Fruit fly (Drosophila melanogaster) whole organism, embryonic: ENCODE measurements around the gene CG17270.

Source experiments
- Abd-B ChIP-seq: fragments of 200-800 bp; sonication (Bioruptor generic); optimal IDR thresholded peaks from 2 replicates; lab custom pipeline; 2018; ENCODE audit warnings: missing biosample characterization, mild to moderate bottlenecking, missing genetic modification characterization, moderate library complexity
- Aef1 ChIP-seq: fragments of 200-800 bp; sonication (Bioruptor generic); IDR thresholded peaks from 3 replicates; pipeline ENCODE4 v1.3.6; 2022; ENCODE audit warnings: missing biosample characterization, missing genetic modification characterization
- CG10543 ChIP-seq: fragments of 200-800 bp; sonication (Bioruptor generic); optimal IDR thresholded peaks from 3 replicates; lab custom pipeline; 2017; ENCODE audit warnings: missing biosample characterization, mild to moderate bottlenecking, missing genetic modification characterization, moderate library complexity
- CG14014 ChIP-seq: fragments of 200-800 bp; sonication (Bioruptor generic); IDR thresholded peaks from 2 replicates; pipeline ENCODE4 v1.3.6; 2022; ENCODE audit warnings: missing biosample characterization, missing genetic modification characterization
- CG14667 ChIP-seq: fragments of 200-800 bp; sonication (Bioruptor generic); IDR thresholded peaks from 2 replicates; pipeline ENCODE4 v1.3.6; 2022; ENCODE audit warnings: missing biosample characterization, missing genetic modification characterization
- CG16813 ChIP-seq: fragments of 200-800 bp; sonication (Bioruptor generic); IDR thresholded peaks from 3 replicates; pipeline ENCODE4 v1.3.6; 2022; ENCODE audit warnings: missing biosample characterization, missing genetic modification characterization; ENCODE audit not compliant: partially characterized antibody
- CG16815 ChIP-seq: fragments of 200-800 bp; sonication (Bioruptor generic); optimal IDR thresholded peaks from 3 replicates; lab custom pipeline; 2017; ENCODE audit warnings: missing biosample characterization, mild to moderate bottlenecking, missing genetic modification characterization
- CG17612 ChIP-seq: fragments of 200-800 bp; sonication (Bioruptor generic); IDR thresholded peaks from 2 replicates; pipeline ENCODE4 v1.3.6; 2022; ENCODE audit warnings: missing biosample characterization, missing genetic modification characterization
- CG17912 ChIP-seq: fragments of 200-800 bp; sonication (Bioruptor generic); optimal IDR thresholded peaks from 2 replicates; lab custom pipeline; 2018; ENCODE audit warnings: missing biosample characterization, mild to moderate bottlenecking, missing genetic modification characterization
- CG2202 ChIP-seq: fragments of 200-800 bp; sonication (Bioruptor generic); optimal IDR thresholded peaks from 2 replicates; lab custom pipeline; 2018; ENCODE audit warnings: missing biosample characterization, mild to moderate bottlenecking, missing genetic modification characterization
- CG30403 ChIP-seq: fragments of 200-800 bp; sonication (Bioruptor generic); optimal IDR thresholded peaks from 3 replicates; lab custom pipeline; 2016; ENCODE audit warnings: missing biosample characterization, missing genetic modification characterization
- CG31224 ChIP-seq: fragments of 200-800 bp; sonication (Bioruptor generic); IDR thresholded peaks from 2 replicates; pipeline ENCODE4 v1.3.6; 2022; ENCODE audit warnings: missing biosample characterization, missing genetic modification characterization
- CG4854 ChIP-seq: fragments of 200-800 bp; sonication (Bioruptor generic); optimal IDR thresholded peaks from 2 replicates; lab custom pipeline; 2016; ENCODE audit warnings: missing biosample characterization, missing genetic modification characterization, inconsistent platforms
- CG6254 ChIP-seq: fragments of 200-800 bp; sonication (Bioruptor generic); optimal IDR thresholded peaks from 3 replicates; lab custom pipeline; 2017; ENCODE audit warnings: mild to moderate bottlenecking, missing biosample characterization, missing genetic modification reagents, missing genetic modification characterization
- CG6272 ChIP-seq: fragments of 200-800 bp; sonication (Bioruptor generic); IDR thresholded peaks from 2 replicates; pipeline ENCODE4 v1.3.6; 2022; ENCODE audit warnings: missing biosample characterization, missing genetic modification characterization
- CG6791 ChIP-seq: fragments of 200-800 bp; sonication (Bioruptor generic); IDR thresholded peaks from 3 replicates; pipeline ENCODE4 v1.3.6; 2022; ENCODE audit warnings: missing biosample characterization, missing genetic modification characterization; ENCODE audit not compliant: partially characterized antibody
- CG9609 ChIP-seq: fragments of 200-800 bp; sonication (Bioruptor generic); optimal IDR thresholded peaks from 3 replicates; lab custom pipeline; 2016; ENCODE audit warnings: missing biosample characterization, missing genetic modification characterization
- CG9876 ChIP-seq: fragments of 200-800 bp; sonication (Bioruptor generic); optimal IDR thresholded peaks from 2 replicates; lab custom pipeline; 2016; ENCODE audit warnings: missing biosample characterization, missing genetic modification characterization
- E2f2 ChIP-seq: fragments of 200-800 bp; sonication (Bioruptor generic); IDR thresholded peaks from 2 replicates; pipeline ENCODE4 v1.3.6; 2022; ENCODE audit warnings: missing biosample characterization, missing genetic modification characterization
- Ets97D ChIP-seq: fragments of 200-800 bp; sonication (Bioruptor generic); optimal IDR thresholded peaks from 3 replicates; lab custom pipeline; 2016; ENCODE audit warnings: missing biosample characterization, missing genetic modification characterization
- HLH3B ChIP-seq: fragments of 200-800 bp; sonication (Bioruptor generic); IDR thresholded peaks from 2 replicates; pipeline ENCODE4 v1.3.6; 2022; ENCODE audit warnings: missing biosample characterization, missing genetic modification characterization
- Oaz ChIP-seq: fragments of 200-800 bp; sonication (Bioruptor generic); IDR thresholded peaks from 2 replicates; pipeline ENCODE4 v1.3.6; 2022; ENCODE audit warnings: missing biosample characterization, missing genetic modification characterization
- Opbp ChIP-seq: fragments of 200-800 bp; sonication (Bioruptor generic); IDR thresholded peaks from 3 replicates; pipeline ENCODE4 v1.3.6; 2022; ENCODE audit warnings: missing biosample characterization, missing genetic modification characterization; ENCODE audit not compliant: partially characterized antibody
- Spps ChIP-seq: fragments of 200-800 bp; sonication (Bioruptor generic); optimal IDR thresholded peaks from 2 replicates; lab custom pipeline; 2018; ENCODE audit warnings: missing biosample characterization, mild to moderate bottlenecking, missing genetic modification characterization
- Ssrp ChIP-seq: fragments of 200-800 bp; sonication (Bioruptor generic); optimal IDR thresholded peaks from 2 replicates; lab custom pipeline; 2018; ENCODE audit warnings: missing biosample characterization, mild to moderate bottlenecking, missing genetic modification characterization, moderate library complexity
- ab ChIP-seq: fragments of 200-800 bp; sonication (Bioruptor generic); optimal IDR thresholded peaks from 2 replicates; lab custom pipeline; 2016; ENCODE audit warnings: missing biosample characterization, missing genetic modification characterization
- bab2 ChIP-seq: fragments of 200-800 bp; sonication (Bioruptor generic); optimal IDR thresholded peaks from 2 replicates; lab custom pipeline; 2016; ENCODE audit warnings: missing biosample characterization, missing genetic modification characterization
- bigmax ChIP-seq: fragments of 200-800 bp; sonication (Bioruptor generic); optimal IDR thresholded peaks from 2 replicates; lab custom pipeline; 2018; ENCODE audit warnings: missing biosample characterization, mild to moderate bottlenecking, missing genetic modification characterization
- bowl ChIP-seq: fragments of 200-800 bp; sonication (Bioruptor generic); IDR thresholded peaks from 2 replicates; pipeline ENCODE4 v1.3.6; 2022; ENCODE audit warnings: missing biosample characterization, missing genetic modification characterization
- cg ChIP-seq: fragments of 200-800 bp; sonication (Bioruptor generic); optimal IDR thresholded peaks from 3 replicates; lab custom pipeline; 2019; ENCODE audit warnings: missing biosample characterization, mild to moderate bottlenecking, missing genetic modification characterization, moderate library complexity
- eve ChIP-seq, 2 experiments: fragments of >200 bp; optimal IDR thresholded peaks; 2 replicates each; lab custom pipeline; 2017; ENCODE audit warnings: missing biosample characterization in 2 of 2, missing genetic modification characterization in 2 of 2
- gfzf ChIP-seq: fragments of 200-800 bp; sonication (Bioruptor generic); optimal IDR thresholded peaks from 2 replicates; lab custom pipeline; 2016; ENCODE audit warnings: missing biosample characterization, mild to moderate bottlenecking, missing genetic modification characterization, moderate library complexity
- hb ChIP-seq: fragments of 200-800 bp; sonication (Bioruptor generic); IDR thresholded peaks from 3 replicates; pipeline ENCODE4 v1.3.6; 2022; ENCODE audit warnings: missing biosample characterization, missing genetic modification characterization; ENCODE audit not compliant: partially characterized antibody
- her ChIP-seq: fragments of 200-800 bp; sonication (Bioruptor generic); optimal IDR thresholded peaks from 2 replicates; lab custom pipeline; 2016; ENCODE audit warnings: missing biosample characterization, missing genetic modification characterization
- kay ChIP-seq: fragments of 200-800 bp; sonication (Bioruptor generic); optimal IDR thresholded peaks from 2 replicates; lab custom pipeline; 2016; ENCODE audit warnings: missing biosample characterization, missing genetic modification characterization
- kni ChIP-seq: fragments of 200-800 bp; sonication (Bioruptor generic); optimal IDR thresholded peaks from 3 replicates; lab custom pipeline; 2017; ENCODE audit warnings: mild to moderate bottlenecking, missing biosample characterization, missing genetic modification reagents, missing genetic modification characterization
- lbe ChIP-seq: fragments of 200-800 bp; sonication (Bioruptor generic); optimal IDR thresholded peaks from 2 replicates; lab custom pipeline; 2016; ENCODE audit warnings: missing biosample characterization, mild to moderate bottlenecking, missing genetic modification characterization
- lov ChIP-seq, 2 experiments: fragments of 200-800 bp in 1 of 2; fragments of >200 bp in 1 of 2; sonication (Bioruptor generic) in 1 of 2; IDR thresholded peaks in 1 of 2; optimal IDR thresholded peaks in 1 of 2; 2 replicates in 1 of 2; 3 replicates in 1 of 2; pipeline versions ENCODE4 v1.3.6 to Lab custom; 2017 to 2022; ENCODE audit warnings: missing biosample characterization in 1 of 2, missing genetic modification characterization in 1 of 2
- nerfin-1 ChIP-seq: fragments of 200-800 bp; sonication (Bioruptor generic); optimal IDR thresholded peaks from 3 replicates; lab custom pipeline; 2019; ENCODE audit warnings: missing biosample characterization, mild to moderate bottlenecking, missing genetic modification characterization, moderate library complexity
- nmo ChIP-seq: fragments of 200-800 bp; sonication (Bioruptor generic); optimal IDR thresholded peaks from 2 replicates; lab custom pipeline; 2018; ENCODE audit warnings: missing biosample characterization, mild to moderate bottlenecking, missing genetic modification characterization, moderate library complexity
- oc ChIP-seq: fragments of 200-800 bp; sonication (Bioruptor generic); optimal IDR thresholded peaks from 2 replicates; lab custom pipeline; 2018; ENCODE audit warnings: missing biosample characterization, mild to moderate bottlenecking, missing genetic modification characterization, moderate library complexity
- row ChIP-seq: fragments of 200-800 bp; sonication (Bioruptor generic); IDR thresholded peaks from 3 replicates; pipeline ENCODE4 v1.3.6; 2022; ENCODE audit warnings: missing biosample characterization, missing genetic modification characterization
- slp2 ChIP-seq: fragments of 200-800 bp; sonication (Bioruptor generic); optimal IDR thresholded peaks from 2 replicates; lab custom pipeline; 2016; ENCODE audit warnings: missing biosample characterization, missing genetic modification characterization
- sr ChIP-seq: fragments of 200-800 bp; sonication (Bioruptor generic); IDR thresholded peaks from 3 replicates; pipeline ENCODE4 v1.3.6; 2022; ENCODE audit warnings: missing biosample characterization, missing genetic modification characterization
- tll ChIP-seq, 2 experiments: fragments of 200-800 bp in 1 of 2; fragments of >200 bp in 1 of 2; sonication (Bioruptor generic) in 1 of 2; optimal IDR thresholded peaks; 2 replicates each; lab custom pipeline; 2017 to 2019; ENCODE audit warnings: missing biosample characterization in 2 of 2, missing genetic modification characterization in 2 of 2, mild to moderate bottlenecking in 1 of 2, moderate library complexity in 1 of 2
- ttk ChIP-seq: fragments of 200-800 bp; sonication (Bioruptor generic); IDR thresholded peaks from 2 replicates; pipeline ENCODE4 v2.1.2; 2022; ENCODE audit warnings: missing biosample characterization, missing genetic modification characterization
- tx ChIP-seq: fragments of 200-800 bp; sonication (Bioruptor generic); optimal IDR thresholded peaks from 2 replicates; lab custom pipeline; 2016; ENCODE audit warnings: missing biosample characterization, missing genetic modification characterization
- wdn ChIP-seq: fragments of 200-800 bp; sonication (Bioruptor generic); IDR thresholded peaks from 2 replicates; pipeline ENCODE4 v1.3.6; 2022; ENCODE audit warnings: missing biosample characterization, missing genetic modification characterization
- zfh2 ChIP-seq: fragments of 200-800 bp; sonication (Bioruptor generic); optimal IDR thresholded peaks from 2 replicates; lab custom pipeline; 2016; ENCODE audit warnings: missing biosample characterization, missing genetic modification characterization

CG17270 gene

DNA sequence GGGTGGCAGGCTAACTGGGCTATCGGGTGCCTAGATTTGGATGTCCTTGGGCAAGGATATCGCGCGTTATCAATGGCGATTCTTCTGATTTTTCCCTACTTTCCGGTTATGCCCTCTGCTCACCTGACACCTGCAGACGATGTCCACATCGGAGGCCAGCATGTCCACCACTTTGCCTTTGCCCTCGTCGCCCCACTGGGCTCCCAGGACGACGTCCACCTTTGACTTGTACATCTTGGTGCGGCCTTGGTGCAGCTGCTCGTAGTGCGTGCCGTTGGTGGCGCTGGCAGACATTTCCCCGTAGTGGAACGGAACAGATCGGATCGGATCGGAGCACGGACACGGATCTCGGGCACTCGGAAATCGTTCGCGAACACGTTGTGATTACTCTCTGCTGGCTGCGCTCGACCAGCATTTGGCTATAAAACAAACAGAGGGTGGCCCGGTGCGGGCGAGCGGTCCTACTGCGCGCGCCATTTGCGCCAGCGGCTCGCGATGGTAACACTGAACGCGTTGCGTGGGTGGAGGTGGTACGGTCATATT lies 11.5 kb upstream of the CG17270 start, which contains the start of gene Adss (continued):
- TF ChIP-seq row (GFP tag; lab: Robert Waterston, UW): peak; percentile 53; the same call in 2 of the 3 replicates
- no peak for TF ChIP-seq oc (tag; lab: Kevin White, UChicago)
- no peak for TF ChIP-seq CG9609 (GFP tag; lab: Kevin White, UChicago)
- peak; percentile 31 for TF ChIP-seq CG9876 (GFP tag; lab: Kevin White, UChicago)
- TF ChIP-seq lbe (GFP tag; lab: Kevin White, UChicago): no peak
- TF ChIP-seq bowl: peak; percentile 54; the same call in 1 of the 2 replicates
- no peak for TF ChIP-seq Spps (tag; lab: Kevin White, UChicago)
- TF ChIP-seq kay (GFP tag; lab: Kevin White, UChicago): no peak
- TF ChIP-seq lov (optimal IDR thresholded peaks at IDR 0.05; lab: Kevin White, UChicago): no peak
- peak; percentile 61; the same call in 2 of the 3 replicates for TF ChIP-seq lov (GFP tag; IDR thresholded peaks at IDR 0.05; lab: Robert Waterston, UW)
- TF ChIP-seq zfh2 (GFP tag; lab: Kevin White, UChicago): no peak
- TF ChIP-seq cg (GFP tag; lab: Kevin White, UChicago): peak; percentile 77
- TF ChIP-seq Aef1: no peak
- no peak for TF ChIP-seq tx (GFP tag; lab: Kevin White, UChicago)
- TF ChIP-seq Ets97D (GFP tag; lab: Kevin White, UChicago): peak; percentile 50
- TF ChIP-seq eve (GFP tag; optimal IDR thresholded peaks at IDR 0.05; lab: Kevin White, UChicago): no peak
- peak; percentile 77 for TF ChIP-seq kni (GFP tag; lab: Kevin White, UChicago)
- TF ChIP-seq nmo (GFP tag; lab: Kevin White, UChicago): peak; percentile 29
- TF ChIP-seq E2f2 (GFP tag; lab: Robert Waterston, UW): no peak; the same call in 1 of the 2 replicates
- peak; percentile 57 for TF ChIP-seq CG6254 (GFP tag; lab: Kevin White, UChicago)
- TF ChIP-seq tll (GFP tag; optimal IDR thresholded peaks at IDR 0.05; lab: Kevin White, UChicago): no peak
- TF ChIP-seq CG31224 (GFP tag; lab: Robert Waterston, UW): no peak
- no peak for TF ChIP-seq CG30403 (GFP tag; lab: Kevin White, UChicago)
- TF ChIP-seq Abd-B (GFP tag; lab: Kevin White, UChicago): peak; percentile 47
- TF ChIP-seq ttk (GFP tag; lab: Robert Waterston, UW): 0 out of 2 replicates have a peak, but pooled peaks have one; percentile 14
- TF ChIP-seq Ssrp (tag; lab: Kevin White, UChicago): no peak
- peak; percentile 29 for TF ChIP-seq CG10543
- no peak for TF ChIP-seq bab2
- TF ChIP-seq ab (GFP tag; lab: Kevin White, UChicago): no peak
- TF ChIP-seq CG2202 (tag; lab: Kevin White, UChicago): no peak
- peak; percentile 54; the same call in 2 of the 3 replicates for TF ChIP-seq CG6791 (GFP tag; lab: Robert Waterston, UW)
- TF ChIP-seq CG6272: 0 out of 2 replicates have a peak, but pooled peaks have one; percentile 8
- TF ChIP-seq Opbp: peak; percentile 53; the same call in 2 of the 3 replicates
- TF ChIP-seq sr (GFP tag; lab: Robert Waterston, UW): peak; percentile 98
- TF ChIP-seq nerfin-1: peak; percentile 12
- no peak for TF ChIP-seq hb (GFP tag; lab: Robert Waterston, UW)
- TF ChIP-seq CG14667: no peak
- TF ChIP-seq bigmax (GFP tag; lab: Kevin White, UChicago): no peak
- TF ChIP-seq CG17612 (GFP tag; lab: Robert Waterston, UW): no peak
- TF ChIP-seq CG4854 (GFP tag; lab: Kevin White, UChicago): no peak
- TF ChIP-seq gfzf (GFP tag; lab: Kevin White, UChicago): peak; percentile 87
- peak; percentile 59 for TF ChIP-seq her (GFP tag; lab: Kevin White, UChicago)
- TF ChIP-seq CG14014 (GFP tag; lab: Robert Waterston, UW): no peak
- TF ChIP-seq CG16815: no peak
- no peak for TF ChIP-seq Oaz (GFP tag; lab: Robert Waterston, UW)
- TF ChIP-seq slp2 (GFP tag; lab: Kevin White, UChicago): no peak
- TF ChIP-seq CG17912: peak; percentile 51
- TF ChIP-seq HLH3B: no peak; the same call in 1 of the 2 replicates
- no peak for TF ChIP-seq CG16813 (GFP tag; lab: Robert Waterston, UW)
- peak; percentile 40; the same call in 1 of the 2 replicates for TF ChIP-seq wdn (GFP tag; lab: Robert Waterston, UW)
